Fruit fly (Drosophila melanogaster): Measurements from ENCODE around the gene CG32266.

Gene CG32266

dm6 chr3L:3772284-3772987, 18.2 kb upstream of the CG32266 start (continued):
- TF ChIP-seq lilli (GFP tag; optimal IDR thresholded peaks at IDR 0.05) (peak; percentile 47), stc (GFP tag; IDR thresholded peaks at IDR 0.05) (peak; percentile 55; the same call in 1 of the 2 replicates), CG9437 (GFP tag; optimal IDR thresholded peaks at IDR 0.05) (no peak), C15 (GFP tag; IDR thresholded peaks at IDR 0.05) (0 out of 3 replicates have a peak, but pooled peaks have one; percentile 18), ssp (GFP tag; IDR thresholded peaks at IDR 0.05) (no peak), CG12659 (GFP tag; optimal IDR thresholded peaks at IDR 0.05) (peak; percentile 2), tx (GFP tag; optimal IDR thresholded peaks at IDR 0.05) (no peak), CG2889 (GFP tag; IDR thresholded peaks at IDR 0.05) (0 out of 3 replicates have a peak, but pooled peaks have one; percentile 9), CG2120 (GFP tag; optimal IDR thresholded peaks at IDR 0.05) (peak; percentile 64), CG11247 (GFP tag; IDR thresholded peaks at IDR 0.05) (no peak), Drgx (GFP tag; IDR thresholded peaks at IDR 0.05) (peak; percentile 45), Ada2b (GFP tag; IDR thresholded peaks at IDR 0.05) (peak; percentile 46; the same call in 1 of the 2 replicates), CG32772 (GFP tag; IDR thresholded peaks at IDR 0.05) (no peak), CG32532 (GFP tag; IDR thresholded peaks at IDR 0.05) (peak; percentile 51; the same call in 1 of the 2 replicates), CG7556 (GFP tag; optimal IDR thresholded peaks at IDR 0.05) (peak; percentile 9), Atf6 (GFP tag; IDR thresholded peaks at IDR 0.05) (0 out of 2 replicates have a peak, but pooled peaks have one; percentile 29), dpn (GFP tag; optimal IDR thresholded peaks at IDR 0.05) (peak; percentile 11 to 25), CG7786 (GFP tag; optimal IDR thresholded peaks at IDR 0.05) (peak; percentile 18), D (optimal IDR thresholded peaks at IDR 0.05) (no peak), D (GFP tag; optimal IDR thresholded peaks at IDR 0.05) (no peak), slbo (GFP tag; IDR thresholded peaks at IDR 0.05) (peak; percentile 64; the same call in 1 of the 2 replicates), CG17186 (GFP tag; optimal IDR thresholded peaks at IDR 0.05) (no peak), schlank (tag; optimal IDR thresholded peaks at IDR 0.05) (no peak), CG8478 (optimal IDR thresholded peaks at IDR 0.05) (no peak), bigmax (GFP tag; optimal IDR thresholded peaks at IDR 0.05) (no peak), CG34224 (GFP tag; IDR thresholded peaks at IDR 0.05; ENCODE audit: partially characterized antibody) (peak; percentile 23; the same call in 1 of the 3 replicates), hkb (optimal IDR thresholded peaks at IDR 0.05) (no peak), hkb (GFP tag; IDR thresholded peaks at IDR 0.05) (peak; percentile 44), row (GFP tag; IDR thresholded peaks at IDR 0.05) (peak; percentile 55), Sox102F (GFP tag; optimal IDR thresholded peaks at IDR 0.05) (peak; percentile 49), nerfin-2 (GFP tag; IDR thresholded peaks at IDR 0.05; ENCODE audit: partially characterized antibody) (no peak), CG2678 (tag; optimal IDR thresholded peaks at IDR 0.05) (peak; percentile 34), CG9817 (tag; optimal IDR thresholded peaks at IDR 0.05) (peak; percentile 54), dmrt99B (tag; optimal IDR thresholded peaks at IDR 0.05) (peak; percentile 6), CG14014 (GFP tag; IDR thresholded peaks at IDR 0.05) (peak; percentile 60; the same call in 1 of the 2 replicates), CG7839 (tag; optimal IDR thresholded peaks at IDR 0.05) (peak; percentile 22), unpg (GFP tag; optimal IDR thresholded peaks at IDR 0.05) (peak; percentile 32), Dek (tag; optimal IDR thresholded peaks at IDR 0.05) (peak; percentile 12), crol (GFP tag; IDR thresholded peaks at IDR 0.05) (no peak), eve (GFP tag; optimal IDR thresholded peaks at IDR 0.05) (peak in 1 of 2 experiments; percentile 49), Hr51 (GFP tag; optimal IDR thresholded peaks at IDR 0.05) (peak in 1 of 2 experiments; percentile 60), Doc3 (GFP tag; IDR thresholded peaks at IDR 0.05; ENCODE audit: partially characterized antibody) (peak; percentile 21; the same call in 1 of the 3 replicates), ranshi (GFP tag; IDR thresholded peaks at IDR 0.05) (peak; percentile 33; the same call in 1 of the 2 replicates), caup (GFP tag; optimal IDR thresholded peaks at IDR 0.05; ENCODE audit: severe bottlenecking) (no peak), CG13287 (GFP tag; IDR thresholded peaks at IDR 0.05; ENCODE audit: partially characterized antibody) (peak; percentile 69), CG8290 (GFP tag; optimal IDR thresholded peaks at IDR 0.05) (no peak), CG8290 (tag; optimal IDR thresholded peaks at IDR 0.05) (peak in 1 of 2 experiments; percentile 56), CTCF (GFP tag; optimal IDR thresholded peaks at IDR 0.05) (no peak), CG3163 (GFP tag; optimal IDR thresholded peaks at IDR 0.05) (no peak), NfI (GFP tag; optimal IDR thresholded peaks at IDR 0.05) (peak; percentile 44)

All from whole organism, embryonic.